Fruit fly (Drosophila melanogaster) whole organism, prepupa: ENCODE results near the gene PGRP-SB2.

Experiments used
- CG32006 ChIP-seq: fragments of 200-800 bp; sonication (Bioruptor generic); optimal IDR thresholded peaks from 3 replicates; lab custom pipeline; 2017; ENCODE audit warnings: missing biosample characterization, mild to moderate bottlenecking, missing genetic modification characterization
- CG3919 ChIP-seq: fragments of 200-800 bp; sonication (Bioruptor generic); optimal IDR thresholded peaks from 3 replicates; lab custom pipeline; 2016; ENCODE audit warnings: missing biosample characterization, missing genetic modification characterization
- CG4318 ChIP-seq: fragments of 200-800 bp; sonication (Bioruptor generic); optimal IDR thresholded peaks from 3 replicates; lab custom pipeline; 2017; ENCODE audit warnings: missing biosample characterization, mild to moderate bottlenecking, missing genetic modification characterization
- CG6163 ChIP-seq: fragments of 200-800 bp; sonication (Bioruptor generic); IDR thresholded peaks from 3 replicates; pipeline ENCODE4 v1.3.6; 2022; ENCODE audit warnings: missing biosample characterization, missing genetic modification characterization
- Met ChIP-seq: fragments of 200-800 bp; sonication (Bioruptor generic); optimal IDR thresholded peaks from 3 replicates; lab custom pipeline; 2016; ENCODE audit warnings: missing biosample characterization, missing genetic modification characterization
- dac ChIP-seq: fragments of 200-800 bp; sonication (Bioruptor generic); optimal IDR thresholded peaks from 2 replicates; lab custom pipeline; 2017; ENCODE audit warnings: missing biosample characterization, mild to moderate bottlenecking, missing genetic modification characterization
- lz ChIP-seq: fragments of 200-800 bp; sonication (Bioruptor generic); optimal IDR thresholded peaks from 3 replicates; lab custom pipeline; 2016; ENCODE audit warnings: missing biosample characterization, missing genetic modification characterization
- salr ChIP-seq, 2 experiments: fragments of 200-800 bp; sonication (Bioruptor generic); optimal IDR thresholded peaks; 3 replicates each; lab custom pipeline; 2016 to 2018; ENCODE audit warnings: missing biosample characterization in 2 of 2, missing genetic modification characterization in 2 of 2, mild to moderate bottlenecking in 1 of 2
- spab ChIP-seq: fragments of 200-800 bp; sonication (Bioruptor generic); optimal IDR thresholded peaks from 2 replicates; lab custom pipeline; 2017; ENCODE audit warnings: missing biosample characterization, mild to moderate bottlenecking, missing genetic modification characterization, missing genetic modification reagents

dm6 chr3L:16755189-16755588 lies 28.8 kb downstream of the PGRP-SB2 start, which contains the start of gene CG42852:
- TF ChIP-seq CG6163 (GFP tag; lab: Robert Waterston, UW) = no peak
- no peak for TF ChIP-seq Met (GFP tag; lab: Kevin White, UChicago)
- no peak for TF ChIP-seq salr (GFP tag; optimal IDR thresholded peaks at IDR 0.05; lab: Kevin White, UChicago)
- no peak for TF ChIP-seq CG4318 (GFP tag; lab: Kevin White, UChicago)
- TF ChIP-seq dac (GFP tag; lab: Kevin White, UChicago) = no peak
- TF ChIP-seq lz (GFP tag; lab: Kevin White, UChicago) = no peak
- no peak for TF ChIP-seq spab (GFP tag; lab: Kevin White, UChicago)
- TF ChIP-seq CG32006 (GFP tag; lab: Kevin White, UChicago) = no peak
- TF ChIP-seq CG3919 = no peak
